Fruit fly (Drosophila melanogaster): ENCODE data around the gene CG16820.
"Not testable (repeated sequence)": the region's sequence is repeated elsewhere in the genome, so short reads cannot be mapped to it uniquely, and the experiment has no call there.

- not testable (repeated sequence) for TF ChIP-seq Hr39 (optimal IDR thresholded peaks at IDR 0.05); gcm2 (GFP tag; optimal IDR thresholded peaks at IDR 0.05); CG13296 (GFP tag; optimal IDR thresholded peaks at IDR 0.05); stc (GFP tag; IDR thresholded peaks at IDR 0.05); dysf (GFP tag; IDR thresholded peaks at IDR 0.05); maf-S (GFP tag; optimal IDR thresholded peaks at IDR 0.05); CG10543 (GFP tag; optimal IDR thresholded peaks at IDR 0.05); Sry-δ (GFP tag; optimal IDR thresholded peaks at IDR 0.05); Dad (GFP tag; optimal IDR thresholded peaks at IDR 0.05); CG16813 (GFP tag; IDR thresholded peaks at IDR 0.05; ENCODE audit: partially characterized antibody)
Measured at dm6 chr2L:13211764-13212265, 34.2 kb upstream of the CG16820 start, which contains the start of gene CG15482.

Measured in whole organism, embryonic.